Worm (Caenorhabditis elegans) whole organism, L3 larva: ENCODE results near the gene F26F4.12.

Experiments used
- mdl-1 ChIP-seq: fragments of 150-350 bp; optimal IDR thresholded peaks from 2 replicates; lab custom pipeline; 2014; ENCODE audit warnings: missing biosample characterization, missing genetic modification characterization
- nhr-67 ChIP-seq: fragments of 150-350 bp; optimal IDR thresholded peaks from 2 replicates; lab custom pipeline; 2014; ENCODE audit warnings: missing biosample characterization, missing genetic modification characterization

DNA sequence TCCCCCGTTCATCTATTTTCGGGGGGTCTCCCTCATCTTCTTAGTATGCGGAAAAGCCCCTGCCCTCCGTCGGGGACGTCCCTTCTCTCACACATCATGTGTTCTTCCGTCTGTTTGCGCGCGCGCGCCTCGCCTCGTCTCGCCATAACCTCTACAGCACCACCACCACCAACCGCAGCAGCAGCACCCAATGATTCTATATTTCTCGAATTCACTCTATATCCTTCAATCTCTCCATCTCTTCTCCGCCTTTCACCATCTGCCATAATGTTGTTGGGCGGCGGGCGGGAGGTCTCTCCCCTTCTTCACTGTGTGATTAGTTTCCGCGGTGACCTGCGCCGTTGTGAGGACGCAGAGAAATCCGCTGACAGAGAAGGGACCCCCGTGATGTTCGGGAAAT is 37.5 kb upstream of the F26F4.12 start:
- no peak for TF ChIP-seq nhr-67 (tag; lab: Kevin White, UChicago)
- no peak for TF ChIP-seq mdl-1 (tag; lab: Kevin White, UChicago)
